Fruit fly (Drosophila melanogaster): ENCODE measurements around the gene CG42446.

The CG42446 gene

dm6 chr3R:16336327-16337052 is 23.4 kb downstream of the CG42446 start (continued):
- TF ChIP-seq dan (GFP tag; IDR thresholded peaks at IDR 0.05) (no peak), CG18262 (tag; optimal IDR thresholded peaks at IDR 0.05) (peak; percentile 43), Sox102F (GFP tag; optimal IDR thresholded peaks at IDR 0.05) (peak; percentile 23), CG6791 (GFP tag; IDR thresholded peaks at IDR 0.05; ENCODE audit: partially characterized antibody) (no peak), btn (GFP tag; optimal IDR thresholded peaks at IDR 0.05) (no peak), tna (GFP tag; IDR thresholded peaks at IDR 0.05; ENCODE audit: partially characterized antibody) (0 out of 2 replicates have a peak, but pooled peaks have one; percentile 12), ham (GFP tag; IDR thresholded peaks at IDR 0.05) (no peak), inv (GFP tag; IDR thresholded peaks at IDR 0.05; ENCODE audit: partially characterized antibody) (no peak), vvl (GFP tag; IDR thresholded peaks at IDR 0.05) (no peak), knrl (GFP tag; IDR thresholded peaks at IDR 0.05; ENCODE audit: partially characterized antibody) (no peak), Mrtf (GFP tag; IDR thresholded peaks at IDR 0.05) (no peak), onecut (GFP tag; IDR thresholded peaks at IDR 0.05) (no peak), Nf-YA (GFP tag; IDR thresholded peaks at IDR 0.05) (no peak), twi (tag; optimal IDR thresholded peaks at IDR 0.05) (no peak), Awh (GFP tag; IDR thresholded peaks at IDR 0.05) (no peak), CG17361 (GFP tag; IDR thresholded peaks at IDR 0.05) (peak; percentile 35; the same call in 1 of the 3 replicates), Hr78 (GFP tag; optimal IDR thresholded peaks at IDR 0.05) (peak in 1 of 2 experiments; percentile 82), CG10431 (GFP tag; optimal IDR thresholded peaks at IDR 0.05) (no peak), tgo (GFP tag; IDR thresholded peaks at IDR 0.05) (no peak), Side (GFP tag; optimal IDR thresholded peaks at IDR 0.05) (no peak), hb (GFP tag; IDR thresholded peaks at IDR 0.05; ENCODE audit: partially characterized antibody) (no peak), Doc2 (GFP tag; IDR thresholded peaks at IDR 0.05) (no peak), CG12236 (GFP tag; optimal IDR thresholded peaks at IDR 0.05) (no peak), CG4360 (GFP tag; IDR thresholded peaks at IDR 0.05) (0 out of 2 replicates have a peak, but pooled peaks have one; percentile 18), CG4854 (GFP tag; optimal IDR thresholded peaks at IDR 0.05) (no peak), CTCF (GFP tag; optimal IDR thresholded peaks at IDR 0.05) (no peak)

- no peak for TF ChIP-seq Jarid2 (GFP tag; optimal IDR thresholded peaks at IDR 0.05)
- TF ChIP-seq Deaf1 (tag; optimal IDR thresholded peaks at IDR 0.05), result peak; percentile 38
- TF ChIP-seq CG1233 (GFP tag; optimal IDR thresholded peaks at IDR 0.05), result no peak
- TF ChIP-seq Drgx (GFP tag; IDR thresholded peaks at IDR 0.05), result no peak
- 0 out of 2 replicates have a peak, but pooled peaks have one; percentile 7 for TF ChIP-seq CG4404 (GFP tag; IDR thresholded peaks at IDR 0.05)
- no peak for TF ChIP-seq CG7271 (tag; optimal IDR thresholded peaks at IDR 0.05)
- 0 out of 4 replicates have a peak, but pooled peaks have one; percentile 20 for TF ChIP-seq chinmo (GFP tag; IDR thresholded peaks at IDR 0.05; ENCODE audit: partially characterized antibody)
- 0 out of 2 replicates have a peak, but pooled peaks have one; percentile 23 for TF ChIP-seq vvl (GFP tag; IDR thresholded peaks at IDR 0.05)
- TF ChIP-seq CG4328 (GFP tag; optimal IDR thresholded peaks at IDR 0.05), result no peak
- TF ChIP-seq Dref (GFP tag; IDR thresholded peaks at IDR 0.05), result 0 out of 2 replicates have a peak, but pooled peaks have one; percentile 22
- no peak for TF ChIP-seq emc (GFP tag; optimal IDR thresholded peaks at IDR 0.05)
- TF ChIP-seq ara (GFP tag; IDR thresholded peaks at IDR 0.05), result no peak
- TF ChIP-seq ash1 (GFP tag; optimal IDR thresholded peaks at IDR 0.05), result no peak
- no peak for TF ChIP-seq CG2120 (GFP tag; optimal IDR thresholded peaks at IDR 0.05)
- no peak for TF ChIP-seq CG14860 (GFP tag; IDR thresholded peaks at IDR 0.05; ENCODE audit: partially characterized antibody)
- no peak for TF ChIP-seq Hsf (GFP tag; optimal IDR thresholded peaks at IDR 0.05)
- peak; percentile 74 for TF ChIP-seq CG8281 (tag; optimal IDR thresholded peaks at IDR 0.05)
- peak; percentile 96 for TF ChIP-seq CG8359 (GFP tag; optimal IDR thresholded peaks at IDR 0.05; ENCODE audit: borderline replicate concordance)
- TF ChIP-seq Aef1 (GFP tag; IDR thresholded peaks at IDR 0.05), result no peak
- no peak for TF ChIP-seq CG17829 (tag; optimal IDR thresholded peaks at IDR 0.05)
- TF ChIP-seq luna (GFP tag; optimal IDR thresholded peaks at IDR 0.05), result no peak
- TF ChIP-seq lab (GFP tag; optimal IDR thresholded peaks at IDR 0.05), result peak; percentile 82
- no peak for TF ChIP-seq row (GFP tag; IDR thresholded peaks at IDR 0.05)
- no peak for TF ChIP-seq CG9727 (GFP tag; optimal IDR thresholded peaks at IDR 0.05)
These were observed 24.4 kb downstream of the CG42446 start for dm6 chr3R:16335438-16336073.
